Fruit fly (Drosophila melanogaster) whole organism, pupa: ENCODE results near the gene kri.

Experiments used
- CG10348 ChIP-seq: fragments of 200-800 bp; sonication (Bioruptor generic); IDR thresholded peaks from 2 replicates; pipeline ENCODE4 v1.3.6; 2022; ENCODE audit warnings: missing biosample characterization, missing genetic modification characterization
- CG12605 ChIP-seq: fragments of 200-800 bp; sonication (Bioruptor generic); IDR thresholded peaks from 2 replicates; pipeline ENCODE4 v1.3.6; 2022; ENCODE audit warnings: missing biosample characterization, missing genetic modification characterization
- CG13204 ChIP-seq: fragments of 200-800 bp; sonication (Bioruptor generic); optimal IDR thresholded peaks from 2 replicates; lab custom pipeline; 2018; ENCODE audit warnings: missing biosample characterization, mild to moderate bottlenecking, missing genetic modification characterization, moderate library complexity
- CG14655 ChIP-seq: fragments of 200-800 bp; sonication (Bioruptor generic); optimal IDR thresholded peaks from 3 replicates; lab custom pipeline; 2017; ENCODE audit warnings: mild to moderate bottlenecking, missing biosample characterization, missing genetic modification reagents, missing genetic modification characterization
- CG15710 ChIP-seq: fragments of 200-800 bp; sonication (Bioruptor generic); optimal IDR thresholded peaks from 2 replicates; lab custom pipeline; 2018; ENCODE audit warnings: missing biosample characterization, mild to moderate bottlenecking, missing genetic modification characterization, moderate library complexity
- CG17806 ChIP-seq: fragments of 200-800 bp; sonication (Bioruptor generic); optimal IDR thresholded peaks from 2 replicates; lab custom pipeline; 2018; ENCODE audit warnings: missing biosample characterization, mild to moderate bottlenecking, missing genetic modification characterization, moderate library complexity
- CG32121 ChIP-seq: fragments of 200-800 bp; sonication (Bioruptor generic); IDR thresholded peaks from 2 replicates; pipeline ENCODE4 v1.3.6; 2022; ENCODE audit warnings: missing biosample characterization, missing genetic modification characterization
- CG34367 ChIP-seq: fragments of 200-800 bp; sonication (Bioruptor generic); optimal IDR thresholded peaks from 2 replicates; lab custom pipeline; 2018; ENCODE audit warnings: missing biosample characterization, mild to moderate bottlenecking, missing genetic modification characterization
- CG4496 ChIP-seq: fragments of 200-800 bp; sonication (Bioruptor generic); IDR thresholded peaks from 3 replicates; pipeline ENCODE4 v1.3.6; 2022; ENCODE audit warnings: missing biosample characterization, missing genetic modification characterization
- CG8159 ChIP-seq: fragments of 200-800 bp; sonication (Bioruptor generic); optimal IDR thresholded peaks from 3 replicates; lab custom pipeline; 2018; ENCODE audit warnings: missing biosample characterization, mild to moderate bottlenecking, missing genetic modification characterization, moderate library complexity
- CG8301 ChIP-seq: fragments of 200-800 bp; sonication (Bioruptor generic); optimal IDR thresholded peaks from 2 replicates; lab custom pipeline; 2018; ENCODE audit warnings: missing biosample characterization, mild to moderate bottlenecking, missing genetic modification characterization
- CG9948 ChIP-seq: fragments of 200-800 bp; sonication (Bioruptor generic); optimal IDR thresholded peaks from 2 replicates; lab custom pipeline; 2018; ENCODE audit warnings: missing biosample characterization, mild to moderate bottlenecking, missing genetic modification characterization, moderate library complexity
- D1 ChIP-seq: fragments of 200-800 bp; sonication (Bioruptor generic); optimal IDR thresholded peaks from 2 replicates; lab custom pipeline; 2018; ENCODE audit warnings: missing biosample characterization, mild to moderate bottlenecking, missing genetic modification characterization, moderate library complexity
- EcR ChIP-seq: fragments of 200-800 bp; sonication (Bioruptor generic); optimal IDR thresholded peaks from 3 replicates; lab custom pipeline; 2019; ENCODE audit warnings: missing biosample characterization, missing genetic modification characterization, mild to moderate bottlenecking, moderate library complexity, missing genetic modification reagents
- Ets98B ChIP-seq: fragments of 200-800 bp; sonication (Bioruptor generic); IDR thresholded peaks from 2 replicates; pipeline ENCODE4 v1.3.6; 2022; ENCODE audit warnings: missing biosample characterization, missing genetic modification characterization
- Pif1A ChIP-seq: fragments of 200-800 bp; sonication (Bioruptor generic); optimal IDR thresholded peaks from 3 replicates; lab custom pipeline; 2016; ENCODE audit warnings: missing biosample characterization, missing genetic modification characterization
- Pif1B ChIP-seq: fragments of 200-800 bp; sonication (Bioruptor generic); optimal IDR thresholded peaks from 3 replicates; lab custom pipeline; 2016; ENCODE audit warnings: missing biosample characterization, missing genetic modification characterization
- Snoo ChIP-seq: fragments of 200-800 bp; sonication (Bioruptor generic); optimal IDR thresholded peaks from 3 replicates; lab custom pipeline; 2017; ENCODE audit warnings: missing biosample characterization, mild to moderate bottlenecking, missing genetic modification characterization, inconsistent platforms
- fd96Ca ChIP-seq: fragments of 200-800 bp; sonication (Bioruptor generic); IDR thresholded peaks from 3 replicates; pipeline ENCODE4 v1.3.6; 2022; ENCODE audit warnings: missing biosample characterization, missing genetic modification characterization
- gl ChIP-seq: fragments of 200-800 bp; sonication (Bioruptor generic); optimal IDR thresholded peaks from 2 replicates; lab custom pipeline; 2018; ENCODE audit warnings: missing biosample characterization, mild to moderate bottlenecking, missing genetic modification characterization
- rn ChIP-seq: fragments of 200-800 bp; sonication (Bioruptor generic); IDR thresholded peaks from 2 replicates; pipeline ENCODE4 v1.3.6; 2022; ENCODE audit warnings: missing biosample characterization, missing genetic modification characterization

Gene kri

DNA sequence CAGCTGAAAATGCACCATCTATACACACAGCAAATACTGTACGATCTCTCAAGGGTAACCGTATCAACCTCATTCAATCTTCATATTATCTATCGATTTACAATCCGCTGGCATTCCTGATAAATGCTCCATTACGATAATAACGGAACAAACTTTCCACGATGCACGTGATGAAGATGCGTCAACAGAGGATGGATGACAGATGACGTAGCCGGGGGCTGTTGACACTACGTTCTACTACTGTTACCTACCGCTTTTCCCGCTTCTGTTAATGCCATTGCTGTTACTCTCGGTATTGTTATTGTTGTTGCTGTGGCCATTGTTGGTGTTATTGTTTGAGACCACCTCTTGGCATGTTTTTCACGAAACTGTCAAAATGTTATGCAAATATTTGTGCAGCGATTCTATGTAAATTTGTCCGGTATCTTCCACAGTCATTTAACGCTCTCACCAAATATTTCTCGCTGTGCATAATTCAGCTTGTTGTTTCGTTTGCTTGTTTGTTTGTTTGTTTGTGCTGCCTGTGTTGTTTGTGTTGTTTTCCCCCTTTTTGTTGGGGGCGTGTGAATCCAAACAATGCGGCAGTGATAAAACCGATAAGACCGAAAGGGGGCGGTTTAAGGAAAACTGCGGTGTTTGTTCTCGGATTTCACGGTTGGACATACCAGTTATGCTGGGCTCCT, 13.1 kb downstream of the kri start:
- no peak for TF ChIP-seq CG34367 (tag; lab: Kevin White, UChicago)
- no peak for TF ChIP-seq CG12605 (GFP tag; lab: Robert Waterston, UW)
- TF ChIP-seq Pif1B (GFP tag; lab: Kevin White, UChicago): no peak
- TF ChIP-seq gl (tag; lab: Kevin White, UChicago): no peak
- TF ChIP-seq CG13204 (GFP tag; lab: Kevin White, UChicago): no peak
- TF ChIP-seq D1 (tag; lab: Kevin White, UChicago): no peak
- TF ChIP-seq Ets98B (GFP tag; lab: Robert Waterston, UW): no peak
- no peak for TF ChIP-seq EcR
- TF ChIP-seq CG15710 (tag; lab: Kevin White, UChicago): no peak
- TF ChIP-seq CG14655 (GFP tag; lab: Kevin White, UChicago): no peak
- TF ChIP-seq rn: no peak
- peak; percentile 21 for TF ChIP-seq CG8159 (tag; lab: Kevin White, UChicago)
- TF ChIP-seq CG4496: no peak
- TF ChIP-seq CG32121 (GFP tag; lab: Robert Waterston, UW): no peak
- no peak for TF ChIP-seq CG17806 (tag; lab: Kevin White, UChicago)
- peak; percentile 36 for TF ChIP-seq Snoo (tag; lab: Kevin White, UChicago)
- TF ChIP-seq Pif1A: peak; percentile 19
- TF ChIP-seq CG8301 (tag; lab: Kevin White, UChicago): peak; percentile 6
- no peak for TF ChIP-seq CG10348 (GFP tag; lab: Robert Waterston, UW)
- TF ChIP-seq fd96Ca (GFP tag; lab: Robert Waterston, UW): peak; percentile 31; the same call in 1 of the 3 replicates
- TF ChIP-seq CG9948 (tag; lab: Kevin White, UChicago): no peak

DNA sequence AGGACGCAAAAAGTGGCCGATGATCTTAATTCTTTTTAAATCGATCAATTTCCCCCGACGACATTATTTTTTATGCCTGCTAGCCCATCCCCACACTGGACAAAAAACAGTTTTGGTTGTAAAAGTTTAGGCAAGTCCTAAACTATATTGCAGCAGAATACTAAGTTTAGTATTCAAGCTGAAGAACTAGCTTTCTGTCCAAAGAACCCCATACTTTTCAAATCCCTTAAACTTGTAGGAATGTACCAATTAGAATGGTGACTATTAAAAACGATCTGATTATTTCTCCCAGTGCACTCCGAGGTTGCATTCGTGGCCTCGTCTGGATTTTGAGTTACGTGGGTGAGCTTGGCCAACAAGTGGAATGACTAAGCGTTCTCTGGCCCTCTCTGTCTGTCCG, 14.7 kb downstream of the kri start:
- TF ChIP-seq CG9948 (tag; lab: Kevin White, UChicago): peak; percentile 6
- TF ChIP-seq fd96Ca (GFP tag; lab: Robert Waterston, UW): no peak
- TF ChIP-seq Snoo (tag; lab: Kevin White, UChicago): no peak
- TF ChIP-seq Ets98B (GFP tag; lab: Robert Waterston, UW): no peak
- TF ChIP-seq Pif1A: peak; percentile 12
- peak; percentile 39 for TF ChIP-seq CG8159 (tag; lab: Kevin White, UChicago)
- TF ChIP-seq CG15710 (tag; lab: Kevin White, UChicago): peak; percentile 52
- TF ChIP-seq gl (tag; lab: Kevin White, UChicago): no peak

DNA sequence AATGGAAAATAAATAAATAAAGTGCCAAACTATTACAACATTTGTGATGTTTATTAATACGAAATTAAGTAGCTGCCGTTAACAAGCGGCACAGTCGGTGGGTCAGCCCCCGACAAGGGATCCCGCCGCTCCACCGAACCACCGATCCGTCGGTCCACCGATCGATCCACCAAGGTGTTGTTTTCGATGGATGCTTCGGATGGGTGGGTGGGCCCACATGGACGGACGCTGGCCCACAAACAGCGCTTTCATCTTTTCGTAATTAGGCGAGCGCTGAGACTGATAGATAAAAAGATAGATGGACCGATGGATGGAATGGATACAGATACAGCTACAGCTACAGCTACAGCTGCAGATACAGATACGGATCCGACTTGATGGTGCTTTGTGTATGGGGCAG, 17.5 kb downstream of the kri start:
- TF ChIP-seq gl (tag; lab: Kevin White, UChicago): no peak
- TF ChIP-seq CG14655 (GFP tag; lab: Kevin White, UChicago): no peak
- no peak for TF ChIP-seq EcR
- no peak for TF ChIP-seq Snoo (tag; lab: Kevin White, UChicago)
- no peak for TF ChIP-seq CG4496
- no peak for TF ChIP-seq CG17806 (tag; lab: Kevin White, UChicago)
- TF ChIP-seq CG13204 (GFP tag; lab: Kevin White, UChicago): no peak
- TF ChIP-seq CG32121 (GFP tag; lab: Robert Waterston, UW): no peak
- TF ChIP-seq fd96Ca (GFP tag; lab: Robert Waterston, UW): no peak
- no peak for TF ChIP-seq CG8159 (tag; lab: Kevin White, UChicago)
- no peak for TF ChIP-seq CG15710 (tag; lab: Kevin White, UChicago)
- TF ChIP-seq Pif1B (GFP tag; lab: Kevin White, UChicago): no peak
- no peak for TF ChIP-seq Ets98B (GFP tag; lab: Robert Waterston, UW)
- no peak for TF ChIP-seq CG10348 (GFP tag; lab: Robert Waterston, UW)

DNA sequence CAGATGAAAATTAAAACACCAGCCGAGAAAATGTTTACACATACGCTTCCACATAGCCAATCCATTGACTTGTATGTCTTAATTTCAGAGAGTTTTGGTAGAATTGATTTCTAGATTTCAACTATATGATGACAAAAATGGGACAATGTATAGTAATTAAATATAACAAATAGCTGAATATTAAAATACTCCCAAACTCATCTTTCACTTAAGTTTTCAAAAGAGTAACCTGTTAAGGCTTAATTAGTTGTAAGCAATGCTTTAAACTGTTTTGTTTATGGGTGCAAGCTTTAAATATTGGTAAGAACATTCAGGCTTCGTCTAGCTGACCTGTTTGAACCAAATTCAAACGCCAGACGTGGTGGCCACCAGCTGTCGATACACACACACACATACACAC, 17.9 kb downstream of the kri start:
- TF ChIP-seq Pif1B (GFP tag; lab: Kevin White, UChicago) (no peak), gl (tag; lab: Kevin White, UChicago) (no peak), CG12605 (GFP tag; lab: Robert Waterston, UW) (no peak), CG8301 (tag; lab: Kevin White, UChicago) (no peak), CG34367 (tag; lab: Kevin White, UChicago) (no peak), D1 (tag; lab: Kevin White, UChicago) (no peak), Pif1A (no peak), Snoo (tag; lab: Kevin White, UChicago) (no peak), Ets98B (GFP tag; lab: Robert Waterston, UW) (no peak), CG4496 (no peak), CG17806 (tag; lab: Kevin White, UChicago) (no peak), CG32121 (GFP tag; lab: Robert Waterston, UW) (no peak), CG15710 (tag; lab: Kevin White, UChicago) (no peak), EcR (no peak), CG8159 (tag; lab: Kevin White, UChicago) (no peak), fd96Ca (GFP tag; lab: Robert Waterston, UW) (no peak), CG13204 (GFP tag; lab: Kevin White, UChicago) (no peak), CG9948 (tag; lab: Kevin White, UChicago) (no peak), CG14655 (GFP tag; lab: Kevin White, UChicago) (no peak)
- TF ChIP-seq, all 21 proteins: peak for 0

DNA sequence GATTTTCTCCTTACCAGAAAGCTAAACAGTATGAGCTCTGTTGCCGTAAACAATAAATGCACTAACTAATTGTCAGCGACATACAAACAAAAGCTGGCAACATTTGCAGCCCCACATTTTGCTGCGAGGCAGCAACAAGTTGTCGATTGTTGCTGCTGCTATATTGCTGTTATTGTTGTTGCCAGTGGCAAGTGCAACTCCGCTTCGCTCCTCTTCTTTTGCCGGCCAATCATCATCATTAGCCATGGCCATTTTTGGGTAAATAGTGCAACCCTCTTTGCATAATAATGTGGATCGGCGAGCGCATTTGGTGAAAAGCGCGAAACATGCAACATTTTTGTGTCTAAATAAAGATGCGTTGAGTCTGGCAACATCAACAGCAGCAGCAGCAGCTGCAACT, 19.9 kb downstream of the kri start:
- TF ChIP-seq gl (tag; lab: Kevin White, UChicago) (no peak), Pif1A (no peak), CG8159 (tag; lab: Kevin White, UChicago) (no peak), Pif1B (GFP tag; lab: Kevin White, UChicago) (no peak), CG13204 (GFP tag; lab: Kevin White, UChicago) (no peak), CG12605 (GFP tag; lab: Robert Waterston, UW) (no peak), EcR (no peak), CG32121 (GFP tag; lab: Robert Waterston, UW) (no peak), Snoo (tag; lab: Kevin White, UChicago) (no peak), CG34367 (tag; lab: Kevin White, UChicago) (no peak), CG17806 (tag; lab: Kevin White, UChicago) (no peak), CG8301 (tag; lab: Kevin White, UChicago) (no peak), CG14655 (GFP tag; lab: Kevin White, UChicago) (no peak)
